Fruit fly (Drosophila melanogaster) whole organism, embryonic: ENCODE data around the gene Dis3l2.
A peak's percentile ranks its signal among the peaks of the same experiment; 100 is the strongest.

Source experiments
- Awh ChIP-seq: fragments of 200-800 bp; sonication (Bioruptor generic); IDR thresholded peaks from 2 replicates; pipeline ENCODE4, ENCODE4 v1.3.6; 2022; ENCODE audit warnings: missing biosample characterization, missing genetic modification characterization
- Blimp-1 ChIP-seq: fragments of 200-800 bp; sonication (Bioruptor generic); optimal IDR thresholded peaks from 3 replicates; lab custom pipeline; 2018; ENCODE audit warnings: missing biosample characterization, missing genetic modification characterization, mild to moderate bottlenecking, moderate library complexity, missing genetic modification reagents
- CG10654 ChIP-seq: fragments of 200-800 bp; sonication (Bioruptor generic); optimal IDR thresholded peaks from 2 replicates; lab custom pipeline; 2016; ENCODE audit warnings: missing biosample characterization, missing genetic modification characterization
- CG11085 ChIP-seq: fragments of 200-800 bp; sonication (Bioruptor generic); IDR thresholded peaks from 2 replicates; pipeline ENCODE4 v1.3.6; 2022; ENCODE audit warnings: missing biosample characterization, missing genetic modification characterization
- CG11456 ChIP-seq: fragments of 200-800 bp; sonication (Bioruptor generic); IDR thresholded peaks from 3 replicates; pipeline ENCODE4 v1.3.6; 2022; ENCODE audit warnings: missing biosample characterization, missing genetic modification characterization
- CG11695 ChIP-seq: fragments of 200-800 bp; sonication (Bioruptor generic); IDR thresholded peaks from 3 replicates; pipeline ENCODE4 v1.3.6; 2022; ENCODE audit warnings: missing biosample characterization, missing genetic modification characterization
- CG13424 ChIP-seq: fragments of 200-800 bp; sonication (Bioruptor generic); optimal IDR thresholded peaks from 2 replicates; lab custom pipeline; 2019; ENCODE audit warnings: missing biosample characterization, mild to moderate bottlenecking, missing genetic modification characterization, moderate library complexity
- CG14710 ChIP-seq: fragments of 200-800 bp; sonication (Bioruptor generic); optimal IDR thresholded peaks from 3 replicates; lab custom pipeline; 2019; ENCODE audit warnings: missing biosample characterization, mild to moderate bottlenecking, missing genetic modification characterization, moderate library complexity
- CG15011 ChIP-seq: fragments of 200-800 bp; sonication (Bioruptor generic); optimal IDR thresholded peaks from 3 replicates; lab custom pipeline; 2018; ENCODE audit warnings: missing biosample characterization, mild to moderate bottlenecking, missing genetic modification characterization
- CG1529 ChIP-seq: fragments of 200-800 bp; sonication (Bioruptor generic); optimal IDR thresholded peaks from 3 replicates; lab custom pipeline; 2018; ENCODE audit warnings: missing biosample characterization, missing genetic modification characterization
- CG15601 ChIP-seq: fragments of 200-800 bp; sonication (Bioruptor generic); optimal IDR thresholded peaks from 3 replicates; lab custom pipeline; 2019; ENCODE audit warnings: missing biosample characterization, mild to moderate bottlenecking, missing genetic modification characterization, moderate library complexity
- CG1602 ChIP-seq: fragments of 200-800 bp; sonication (Bioruptor generic); optimal IDR thresholded peaks from 3 replicates; lab custom pipeline; 2016; ENCODE audit warnings: missing biosample characterization, missing genetic modification characterization
- CG16813 ChIP-seq: fragments of 200-800 bp; sonication (Bioruptor generic); IDR thresholded peaks from 3 replicates; pipeline ENCODE4 v1.3.6; 2022; ENCODE audit warnings: missing biosample characterization, missing genetic modification characterization; ENCODE audit not compliant: partially characterized antibody
- CG17359 ChIP-seq: fragments of 200-800 bp; sonication (Bioruptor generic); optimal IDR thresholded peaks from 3 replicates; lab custom pipeline; 2018; ENCODE audit warnings: missing biosample characterization, mild to moderate bottlenecking, missing genetic modification characterization, moderate library complexity
- CG18619 ChIP-seq: fragments of 200-800 bp; sonication (Bioruptor generic); optimal IDR thresholded peaks from 3 replicates; lab custom pipeline; 2017; ENCODE audit warnings: missing biosample characterization, mild to moderate bottlenecking, missing genetic modification characterization
- CG3838 ChIP-seq: fragments of 200-800 bp; sonication (Bioruptor generic); optimal IDR thresholded peaks from 3 replicates; lab custom pipeline; 2016; ENCODE audit warnings: missing biosample characterization, missing genetic modification characterization
- CG4328 ChIP-seq: fragments of 200-800 bp; sonication (Bioruptor generic); optimal IDR thresholded peaks from 3 replicates; lab custom pipeline; 2017; ENCODE audit warnings: missing biosample characterization, missing genetic modification reagents, missing genetic modification characterization
- CG4617 ChIP-seq: fragments of 200-800 bp; sonication (Bioruptor generic); optimal IDR thresholded peaks from 3 replicates; lab custom pipeline; 2016; ENCODE audit warnings: missing biosample characterization, missing genetic modification characterization, borderline replicate concordance
- CG6689 ChIP-seq: fragments of 200-800 bp; sonication (Bioruptor generic); IDR thresholded peaks from 2 replicates; pipeline ENCODE4 v1.3.6; 2022; ENCODE audit warnings: missing biosample characterization, missing genetic modification characterization
- CG7271 ChIP-seq: fragments of 200-800 bp; sonication (Bioruptor generic); optimal IDR thresholded peaks from 2 replicates; lab custom pipeline; 2018; ENCODE audit warnings: missing biosample characterization, mild to moderate bottlenecking, missing genetic modification characterization, moderate library complexity
- CG7556 ChIP-seq: fragments of 200-800 bp; sonication (Bioruptor generic); optimal IDR thresholded peaks from 2 replicates; lab custom pipeline; 2017; ENCODE audit warnings: missing biosample characterization, mild to moderate bottlenecking, missing genetic modification characterization
- CG7987 ChIP-seq: fragments of 200-800 bp; sonication (Bioruptor generic); optimal IDR thresholded peaks from 2 replicates; lab custom pipeline; 2018; ENCODE audit warnings: missing biosample characterization, mild to moderate bottlenecking, missing genetic modification characterization, moderate library complexity
- Camta ChIP-seq: fragments of 200-800 bp; sonication (Bioruptor generic); optimal IDR thresholded peaks from 2 replicates; lab custom pipeline; 2016; ENCODE audit warnings: missing biosample characterization, missing genetic modification characterization
- Chrac-16 ChIP-seq: fragments of 200-800 bp; sonication (Bioruptor generic); optimal IDR thresholded peaks from 3 replicates; lab custom pipeline; 2016; ENCODE audit warnings: missing biosample characterization, missing genetic modification characterization
- D19B ChIP-seq: fragments of 200-800 bp; sonication (Bioruptor generic); optimal IDR thresholded peaks from 2 replicates; lab custom pipeline; 2017; ENCODE audit warnings: missing biosample characterization, mild to moderate bottlenecking, missing genetic modification characterization
- Dip2 ChIP-seq: fragments of 200-800 bp; sonication (Bioruptor generic); IDR thresholded peaks from 2 replicates; pipeline ENCODE4 v1.3.6; 2022; ENCODE audit warnings: missing biosample characterization, missing genetic modification characterization
- Dll ChIP-seq: fragments of 200-800 bp; sonication (Bioruptor generic); IDR thresholded peaks from 4 replicates; pipeline ENCODE4 v1.3.6; 2022; ENCODE audit warnings: missing biosample characterization, missing genetic modification characterization; ENCODE audit not compliant: partially characterized antibody
- Ets65A ChIP-seq: fragments of 200-800 bp; sonication (Bioruptor generic); peaks from one replicate; lab custom pipeline; 2016; ENCODE audit warnings: missing biosample characterization, missing genetic modification characterization
- Fer3 ChIP-seq: fragments of 200-800 bp; sonication (Bioruptor generic); optimal IDR thresholded peaks from 2 replicates; lab custom pipeline; 2018; ENCODE audit warnings: missing biosample characterization, mild to moderate bottlenecking, missing genetic modification characterization, moderate library complexity
- Poxn ChIP-seq: fragments of 200-800 bp; sonication (Bioruptor generic); IDR thresholded peaks from 2 replicates; pipeline ENCODE4 v1.3.6; 2022; ENCODE audit warnings: missing biosample characterization, missing genetic modification characterization
- Sin3A ChIP-seq: fragments of >200 bp; optimal IDR thresholded peaks from 2 replicates; lab custom pipeline; 2018
- Tbp ChIP-seq: fragments of >200 bp; optimal IDR thresholded peaks from 2 replicates; lab custom pipeline; 2018; ENCODE audit warnings: missing biosample characterization, missing genetic modification characterization
- abd-A ChIP-seq: fragments of 200-800 bp; sonication (Bioruptor generic); optimal IDR thresholded peaks from 3 replicates; lab custom pipeline; 2019; ENCODE audit warnings: missing biosample characterization, mild to moderate bottlenecking, missing genetic modification characterization, moderate library complexity
- bab2 ChIP-seq: fragments of 200-800 bp; sonication (Bioruptor generic); optimal IDR thresholded peaks from 2 replicates; lab custom pipeline; 2016; ENCODE audit warnings: missing biosample characterization, missing genetic modification characterization
- btn ChIP-seq: fragments of 200-800 bp; sonication (Bioruptor generic); optimal IDR thresholded peaks from 2 replicates; lab custom pipeline; 2016; ENCODE audit warnings: missing biosample characterization, missing genetic modification characterization
- cad ChIP-seq: fragments of >200 bp; optimal IDR thresholded peaks from 2 replicates; lab custom pipeline; 2017; ENCODE audit warnings: missing biosample characterization, missing genetic modification characterization
- dmrt11E ChIP-seq: fragments of 200-800 bp; sonication (Bioruptor generic); optimal IDR thresholded peaks from 3 replicates; lab custom pipeline; 2018; ENCODE audit warnings: missing biosample characterization, mild to moderate bottlenecking, missing genetic modification characterization, moderate library complexity
- emc ChIP-seq: fragments of 200-800 bp; sonication (Bioruptor generic); optimal IDR thresholded peaks from 2 replicates; lab custom pipeline; 2016; ENCODE audit warnings: missing biosample characterization, missing genetic modification characterization
- ftz-f1 ChIP-seq: fragments of 200-800 bp; sonication (Bioruptor generic); optimal IDR thresholded peaks from 2 replicates; lab custom pipeline; 2016; ENCODE audit warnings: missing biosample characterization, missing genetic modification characterization
- her ChIP-seq: fragments of 200-800 bp; sonication (Bioruptor generic); optimal IDR thresholded peaks from 2 replicates; lab custom pipeline; 2016; ENCODE audit warnings: missing biosample characterization, missing genetic modification characterization
- hkb ChIP-seq, 2 experiments: fragments of 200-800 bp in 1 of 2; fragments of >200 bp in 1 of 2; sonication (Bioruptor generic) in 1 of 2; IDR thresholded peaks in 1 of 2; optimal IDR thresholded peaks in 1 of 2; 2 replicates each; pipeline versions ENCODE4 v1.3.6 to Lab custom; 2017 to 2022; ENCODE audit warnings: missing biosample characterization in 1 of 2, missing genetic modification characterization in 1 of 2
- jumu ChIP-seq: fragments of 200-800 bp; sonication (Bioruptor generic); optimal IDR thresholded peaks from 3 replicates; lab custom pipeline; 2016; ENCODE audit warnings: missing biosample characterization, missing genetic modification characterization
- mld ChIP-seq: fragments of 200-800 bp; sonication (Bioruptor generic); IDR thresholded peaks from 3 replicates; pipeline ENCODE4 v1.3.6; 2022; ENCODE audit warnings: missing biosample characterization, missing genetic modification characterization; ENCODE audit not compliant: partially characterized antibody
- phol ChIP-seq: fragments of 200-800 bp; sonication (Bioruptor generic); optimal IDR thresholded peaks from 3 replicates; lab custom pipeline; 2018; ENCODE audit warnings: missing biosample characterization, mild to moderate bottlenecking, missing genetic modification characterization, moderate library complexity
- pum ChIP-seq: fragments of 200-800 bp; sonication (Bioruptor generic); optimal IDR thresholded peaks from 2 replicates; lab custom pipeline; 2016; ENCODE audit warnings: missing biosample characterization, missing genetic modification characterization
- ranshi ChIP-seq: fragments of 200-800 bp; sonication (Bioruptor generic); IDR thresholded peaks from 2 replicates; pipeline ENCODE4 v1.3.6; 2022; ENCODE audit warnings: missing biosample characterization, missing genetic modification characterization
- stwl ChIP-seq: fragments of 200-800 bp; sonication (Bioruptor generic); optimal IDR thresholded peaks from 3 replicates; lab custom pipeline; 2018; ENCODE audit warnings: missing biosample characterization, mild to moderate bottlenecking, missing genetic modification characterization, moderate library complexity
- tin ChIP-seq: fragments of 200-800 bp; sonication (Bioruptor generic); optimal IDR thresholded peaks from 3 replicates; lab custom pipeline; 2016; ENCODE audit warnings: missing biosample characterization, missing genetic modification characterization
- tio ChIP-seq: fragments of 200-800 bp; sonication (Bioruptor generic); optimal IDR thresholded peaks from 2 replicates; lab custom pipeline; 2017; ENCODE audit warnings: missing biosample characterization, missing genetic modification characterization, inconsistent platforms
- ttk ChIP-seq: fragments of 200-800 bp; sonication (Bioruptor generic); IDR thresholded peaks from 2 replicates; pipeline ENCODE4 v2.1.2; 2022; ENCODE audit warnings: missing biosample characterization, missing genetic modification characterization

Dis3l2 gene

DNA sequence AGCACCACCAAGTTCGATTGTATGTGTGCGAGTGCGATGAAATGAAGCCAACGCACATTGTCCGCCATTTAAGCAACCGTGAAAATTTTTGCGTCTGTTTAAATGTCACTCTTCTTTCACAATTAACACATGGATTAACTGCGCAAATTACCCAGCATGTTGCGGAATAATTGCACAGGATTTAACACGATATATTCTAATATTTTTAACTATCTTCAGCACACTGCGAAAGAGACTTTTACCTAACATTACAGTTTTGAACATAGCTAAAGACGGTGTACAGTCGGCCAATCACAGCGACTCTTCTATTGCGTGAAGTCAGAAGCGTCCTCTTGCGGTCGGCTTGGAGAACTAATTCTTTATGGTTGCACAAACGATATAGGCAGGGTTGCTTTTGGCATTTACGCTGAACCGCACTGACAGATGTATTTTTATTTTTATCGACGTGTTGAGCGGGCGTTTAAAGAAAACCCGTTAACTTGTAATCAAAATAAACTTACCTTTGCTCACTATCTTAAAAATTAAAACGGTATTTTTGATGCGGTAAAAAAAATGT, 34.2 kb downstream of the Dis3l2 start (continued):
- TF ChIP-seq CG4617, result peak; percentile 94
- no peak for TF ChIP-seq CG7556 (GFP tag; lab: Kevin White, UChicago)
- TF ChIP-seq Fer3 (tag; lab: Kevin White, UChicago), result no peak
- peak; percentile 82 for TF ChIP-seq stwl (tag; lab: Kevin White, UChicago)
- no peak for TF ChIP-seq CG15601
- peak; percentile 19 for TF ChIP-seq pum (GFP tag; lab: Kevin White, UChicago)
- TF ChIP-seq CG7271 (tag; lab: Kevin White, UChicago), result no peak
- TF ChIP-seq CG14710 (tag; lab: Kevin White, UChicago), result peak; percentile 69
- TF ChIP-seq Poxn (GFP tag; lab: Robert Waterston, UW), result no peak
- peak; percentile 42 for TF ChIP-seq jumu (GFP tag; lab: Kevin White, UChicago)
- TF ChIP-seq CG1602 (GFP tag; lab: Kevin White, UChicago), result peak; percentile 34
- TF ChIP-seq CG11456 (GFP tag; lab: Robert Waterston, UW), result no peak; the same call in 1 of the 3 replicates
- no peak for TF ChIP-seq CG4328
- peak; percentile 50 for TF ChIP-seq tin (GFP tag; lab: Kevin White, UChicago)
- peak; percentile 86 for TF ChIP-seq phol (tag; lab: Kevin White, UChicago)
- TF ChIP-seq Blimp-1 (GFP tag; lab: Kevin White, UChicago), result no peak
- peak; percentile 26 for TF ChIP-seq her (GFP tag; lab: Kevin White, UChicago)
- no peak for TF ChIP-seq CG3838
- TF ChIP-seq Dll, result peak; percentile 25; the same call in 2 of the 4 replicates
- peak; percentile 9 for TF ChIP-seq Sin3A
- TF ChIP-seq ranshi (GFP tag; lab: Robert Waterston, UW), result no peak
- TF ChIP-seq CG6689, result no peak
- no peak for TF ChIP-seq bab2 (GFP tag; lab: Kevin White, UChicago)
- TF ChIP-seq Tbp (GFP tag; lab: Kevin White, UChicago), result no peak
- peak; percentile 72 for TF ChIP-seq Camta (GFP tag; lab: Kevin White, UChicago)
- TF ChIP-seq tio, result no peak
- no peak for TF ChIP-seq emc (GFP tag; lab: Kevin White, UChicago)
- TF ChIP-seq CG11085 (GFP tag; lab: Robert Waterston, UW), result peak; percentile 17; the same call in 1 of the 2 replicates
- TF ChIP-seq cad (GFP tag; lab: Kevin White, UChicago), result no peak
- TF ChIP-seq CG16813, result peak; percentile 73
- peak; percentile 27 for TF ChIP-seq Chrac-16
- TF ChIP-seq btn, result no peak
- no peak for TF ChIP-seq abd-A (tag; lab: Kevin White, UChicago)
- no peak for TF ChIP-seq CG15011 (GFP tag; lab: Kevin White, UChicago)
- peak; percentile 6; the same call in 1 of the 3 replicates for TF ChIP-seq CG11695 (GFP tag; lab: Robert Waterston, UW)
- no peak for TF ChIP-seq CG1529 (GFP tag; lab: Kevin White, UChicago)
- TF ChIP-seq mld (GFP tag; lab: Robert Waterston, UW), result no peak
- no peak for TF ChIP-seq CG17359 (tag; lab: Kevin White, UChicago)
- TF ChIP-seq CG10654 (GFP tag; lab: Kevin White, UChicago), result peak; percentile 31
- no peak for TF ChIP-seq D19B (GFP tag; lab: Kevin White, UChicago)
- no peak for TF ChIP-seq ttk
- TF ChIP-seq CG18619 (GFP tag; lab: Kevin White, UChicago), result no peak
- TF ChIP-seq CG13424 (tag; lab: Kevin White, UChicago), result peak; percentile 2
- TF ChIP-seq Awh (GFP tag; lab: Robert Waterston, UW), result no peak
- TF ChIP-seq ftz-f1 (GFP tag; lab: Kevin White, UChicago), result peak; percentile 46
- peak; percentile 23 for TF ChIP-seq dmrt11E (tag; lab: Kevin White, UChicago)
- TF ChIP-seq Ets65A, result peak; percentile 96
- TF ChIP-seq hkb (optimal IDR thresholded peaks at IDR 0.05; lab: Kevin White, UChicago), result no peak
- TF ChIP-seq hkb (GFP tag; IDR thresholded peaks at IDR 0.05; lab: Robert Waterston, UW), result peak; percentile 13; the same call in 1 of the 2 replicates
- no peak for TF ChIP-seq Dip2
- TF ChIP-seq CG7987 (GFP tag; lab: Kevin White, UChicago), result peak; percentile 83
